Worm (Caenorhabditis elegans) whole organism, L2 larva: ENCODE measurements around the gene B0284.3.

Source experiments
- C34F6.9 ChIP-seq: fragments of 150-350 bp; optimal IDR thresholded peaks from 2 replicates; lab custom pipeline; 2014; ENCODE audit warnings: missing biosample characterization, missing genetic modification characterization
- F13H6.1 ChIP-seq: sonication (generic microtip); optimal IDR thresholded peaks from 2 replicates; lab custom pipeline; 2016; ENCODE audit warnings: missing genetic modification characterization, missing compliant biosample characterization
- alr-1 ChIP-seq: fragments of 150-350 bp; optimal IDR thresholded peaks from 2 replicates; lab custom pipeline; 2014; ENCODE audit warnings: missing biosample characterization, missing genetic modification characterization
- blmp-1 ChIP-seq: sonication (generic microtip); optimal IDR thresholded peaks from 2 replicates; lab custom pipeline; 2017; ENCODE audit warnings: missing genetic modification characterization, mild to moderate bottlenecking, missing compliant biosample characterization, antibody characterized with exemption, moderate library complexity; ENCODE audit not compliant: insufficient read depth
- ceh-16 ChIP-seq: fragments of 150-350 bp; optimal IDR thresholded peaks from 2 replicates; lab custom pipeline; 2014; ENCODE audit warnings: missing biosample characterization, missing genetic modification characterization
- ceh-82 ChIP-seq: fragments of 150-350 bp; optimal IDR thresholded peaks from 2 replicates; lab custom pipeline; 2014; ENCODE audit warnings: missing biosample characterization, missing genetic modification characterization
- egl-27 ChIP-seq: sonication (generic microtip); optimal IDR thresholded peaks from 3 replicates; lab custom pipeline; 2017; ENCODE audit warnings: missing biosample characterization, missing genetic modification reagents, missing genetic modification characterization
- elt-1 ChIP-seq: fragments of 150-350 bp; optimal IDR thresholded peaks from 2 replicates; lab custom pipeline; 2014; ENCODE audit warnings: missing biosample characterization, missing genetic modification characterization
- elt-3 ChIP-seq: sonication (generic microtip); optimal IDR thresholded peaks from 2 replicates; lab custom pipeline; 2017; ENCODE audit warnings: missing biosample characterization, missing genetic modification characterization
- fos-1 ChIP-seq: fragments of 150-350 bp; optimal IDR thresholded peaks from 2 replicates; lab custom pipeline; 2014; ENCODE audit warnings: missing biosample characterization, missing genetic modification characterization
- gmeb-1 ChIP-seq: fragments of 150-350 bp; optimal IDR thresholded peaks from 2 replicates; lab custom pipeline; 2014; ENCODE audit warnings: missing biosample characterization, missing genetic modification characterization
- lin-11 ChIP-seq: fragments of 150-350 bp; sonication (generic microtip); optimal IDR thresholded peaks from 2 replicates; lab custom pipeline; 2014; ENCODE audit warnings: missing biosample characterization, missing genetic modification characterization, inconsistent platforms, mixed read lengths
- lin-13 ChIP-seq: fragments of 150-350 bp; optimal IDR thresholded peaks from 2 replicates; lab custom pipeline; 2014; ENCODE audit warnings: missing biosample characterization, missing genetic modification reagents, missing genetic modification characterization
- lin-39 ChIP-seq: fragments of 150-350 bp; optimal IDR thresholded peaks from 2 replicates; lab custom pipeline; 2014; ENCODE audit warnings: missing biosample characterization, missing genetic modification reagents, missing genetic modification characterization
- mbf-1 ChIP-seq: sonication (generic microtip); optimal IDR thresholded peaks from 2 replicates; lab custom pipeline; 2017; ENCODE audit warnings: missing biosample characterization, missing genetic modification characterization
- nhr-10 ChIP-seq: sonication (generic microtip); optimal IDR thresholded peaks from 2 replicates; lab custom pipeline; 2017; ENCODE audit warnings: missing biosample characterization, missing genetic modification characterization
- nhr-11 ChIP-seq: fragments of 150-350 bp; optimal IDR thresholded peaks from 2 replicates; lab custom pipeline; 2014; ENCODE audit warnings: missing biosample characterization, missing genetic modification characterization
- nhr-12 ChIP-seq: fragments of 150-350 bp; optimal IDR thresholded peaks from 2 replicates; lab custom pipeline; 2014; ENCODE audit warnings: missing biosample characterization, missing genetic modification characterization
- nhr-129 ChIP-seq: fragments of 150-350 bp; optimal IDR thresholded peaks from 2 replicates; lab custom pipeline; 2014; ENCODE audit warnings: missing biosample characterization, missing genetic modification characterization
- nhr-21 ChIP-seq: fragments of 150-350 bp; optimal IDR thresholded peaks from 2 replicates; lab custom pipeline; 2014; ENCODE audit warnings: missing biosample characterization, missing genetic modification characterization
- nhr-25 ChIP-seq: fragments of 150-350 bp; sonication (generic microtip); optimal IDR thresholded peaks from 3 replicates; lab custom pipeline; 2014; ENCODE audit warnings: missing biosample characterization, missing genetic modification characterization
- nhr-6 ChIP-seq: fragments of 150-350 bp; optimal IDR thresholded peaks from 2 replicates; lab custom pipeline; 2014; ENCODE audit warnings: missing biosample characterization, missing genetic modification characterization
- peb-1 ChIP-seq: fragments of 150-350 bp; optimal IDR thresholded peaks from 2 replicates; lab custom pipeline; 2014; ENCODE audit warnings: missing biosample characterization, missing genetic modification characterization
- skn-1 ChIP-seq: sonication (generic microtip); optimal IDR thresholded peaks from 2 replicates; lab custom pipeline; 2017; ENCODE audit warnings: missing biosample characterization, missing genetic modification characterization
- sma-3 ChIP-seq: sonication (generic microtip); optimal IDR thresholded peaks from 2 replicates; lab custom pipeline; 2016; ENCODE audit warnings: missing genetic modification reagents, missing genetic modification characterization, missing compliant biosample characterization
- sma-9 ChIP-seq, 2 experiments: fragments of 150-350 bp in 1 of 2; sonication (generic microtip) in 1 of 2; optimal IDR thresholded peaks; 2 replicates each; lab custom pipeline; 2014 to 2016; ENCODE audit warnings: missing genetic modification characterization in 2 of 2, mild to moderate bottlenecking in 1 of 2, missing biosample characterization in 1 of 2, missing compliant biosample characterization in 1 of 2, missing genetic modification reagents in 1 of 2, moderate library complexity in 1 of 2
- snpc-4 ChIP-seq: fragments of 150-350 bp; optimal IDR thresholded peaks from 2 replicates; lab custom pipeline; 2014; ENCODE audit warnings: missing biosample characterization, missing genetic modification characterization
- unc-39 ChIP-seq: fragments of 150-350 bp; optimal IDR thresholded peaks from 2 replicates; lab custom pipeline; 2014; ENCODE audit warnings: missing biosample characterization, missing genetic modification characterization
- unc-55 ChIP-seq: fragments of 150-350 bp; sonication (generic microtip); optimal IDR thresholded peaks from 3 replicates; lab custom pipeline; 2014; ENCODE audit warnings: missing biosample characterization, missing genetic modification reagents, missing genetic modification characterization
- unc-62 ChIP-seq: fragments of 150-350 bp; optimal IDR thresholded peaks from 2 replicates; lab custom pipeline; 2014; ENCODE audit warnings: missing biosample characterization, missing genetic modification reagents, missing genetic modification characterization
- zag-1 ChIP-seq: fragments of 150-350 bp; optimal IDR thresholded peaks from 2 replicates; lab custom pipeline; 2014; ENCODE audit warnings: missing biosample characterization, missing genetic modification characterization
- ztf-1 ChIP-seq: fragments of 200-800 bp; sonication (Bioruptor generic); conservative IDR thresholded peaks from 2 replicates; pipeline ENCODE4 v1.3.6; 2022; ENCODE audit warnings: missing genetic modification characterization, missing compliant biosample characterization
- ztf-11 ChIP-seq: sonication (generic microtip); optimal IDR thresholded peaks from 2 replicates; lab custom pipeline; 2017; ENCODE audit warnings: missing biosample characterization, missing genetic modification characterization
- ztf-4 ChIP-seq: fragments of 150-350 bp; optimal IDR thresholded peaks from 2 replicates; lab custom pipeline; 2014; ENCODE audit warnings: missing biosample characterization, missing genetic modification characterization

The B0284.3 gene

ce11 chrIII:4397115-4397514 lies 17.5 kb upstream of the B0284.3 start, which contains the start of gene R07E5.5:
TSS of gene R07E5.5 (plus strand) at chrIII:4397415.
- TF ChIP-seq fos-1 (no peak), sma-9 (GFP tag; optimal IDR thresholded peaks at IDR 0.05; lab: Kevin White, UChicago) (no peak), sma-9 (tag; optimal IDR thresholded peaks at IDR 0.05; lab: Kevin White, UChicago) (no peak), elt-1 (tag; lab: Kevin White, UChicago) (no peak), ztf-4 (tag; lab: Kevin White, UChicago) (no peak), sma-3 (no peak), elt-3 (tag; lab: Kevin White, UChicago) (no peak), unc-62 (GFP tag; lab: Kevin White, UChicago) (no peak), alr-1 (tag; lab: Kevin White, UChicago) (no peak)

- no peak for TF ChIP-seq F13H6.1 (tag; lab: Kevin White, UChicago)
Measured at ce11 chrIII:4395857-4396256, 16.2 kb upstream of the B0284.3 start.

DNA sequence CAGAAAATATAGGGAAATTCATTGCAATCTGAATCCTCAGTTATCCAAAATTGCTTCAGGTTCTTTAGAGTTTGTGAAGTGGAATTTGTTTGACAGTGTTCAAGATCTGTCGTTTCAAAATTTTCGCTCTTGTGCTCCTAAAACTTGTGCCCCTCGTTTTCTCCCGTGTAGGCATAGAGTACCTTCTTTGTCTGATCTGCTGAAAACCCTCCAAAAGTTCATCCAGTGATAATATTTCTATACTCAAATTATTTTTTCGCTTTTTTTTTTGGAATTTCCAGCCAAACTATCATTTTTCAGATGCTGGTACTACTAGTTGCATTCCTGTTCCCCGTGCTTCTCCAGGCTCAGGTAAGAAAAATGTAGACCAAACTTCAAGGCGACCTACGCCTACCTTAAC lies 14.9 kb upstream of the B0284.3 start, which contains the start of gene R07E5.4:
R07E5.4 (plus strand) TSS at position 301 of the 400 bp plus-strand sequence.
- TF ChIP-seq ceh-82 = no peak
- no peak for TF ChIP-seq fos-1
- TF ChIP-seq C34F6.9 (tag; lab: Kevin White, UChicago) = no peak
- TF ChIP-seq F13H6.1 (tag; lab: Kevin White, UChicago) = no peak
- TF ChIP-seq nhr-12 = no peak
- TF ChIP-seq nhr-10 (tag; lab: Kevin White, UChicago) = no peak
- no peak for TF ChIP-seq skn-1
- no peak for TF ChIP-seq snpc-4
- TF ChIP-seq nhr-6 = no peak
- TF ChIP-seq sma-9 (GFP tag; optimal IDR thresholded peaks at IDR 0.05; lab: Kevin White, UChicago) = no peak
- no peak for TF ChIP-seq sma-9 (tag; optimal IDR thresholded peaks at IDR 0.05; lab: Kevin White, UChicago)
- TF ChIP-seq nhr-21 (tag; lab: Kevin White, UChicago) = no peak
- TF ChIP-seq unc-55 = no peak
- TF ChIP-seq blmp-1 (tag; lab: Kevin White, UChicago) = no peak
- TF ChIP-seq unc-39 (tag; lab: Kevin White, UChicago) = no peak
- no peak for TF ChIP-seq nhr-129
- TF ChIP-seq peb-1 (tag; lab: Kevin White, UChicago) = no peak
- no peak for TF ChIP-seq nhr-25

ce11 chrIII:4391938-4392337 lies 12.3 kb upstream of the B0284.3 start:
- TF ChIP-seq lin-11 (tag; lab: Kevin White, UChicago) (no peak), ceh-16 (peak; percentile 12)

ce11 chrIII:4391319-4391718 lies 11.7 kb upstream of the B0284.3 start:
- TF ChIP-seq blmp-1 (tag; lab: Kevin White, UChicago) (peak; percentile 66), egl-27 (tag; lab: Kevin White, UChicago) (no peak)

ce11 chrIII:4390421-4390820 lies 10.8 kb upstream of the B0284.3 start:
- no peak for TF ChIP-seq mbf-1

- TF ChIP-seq ztf-1 (GFP tag; lab: Robert Waterston, UW) (no peak), zag-1 (tag; lab: Kevin White, UChicago) (no peak), nhr-12 (no peak), C34F6.9 (tag; lab: Kevin White, UChicago) (no peak), unc-62 (GFP tag; lab: Kevin White, UChicago) (no peak), lin-13 (GFP tag; lab: Kevin White, UChicago) (no peak), sma-3 (no peak), ceh-16 (no peak), ceh-82 (no peak), skn-1 (no peak), blmp-1 (tag; lab: Kevin White, UChicago) (no peak), peb-1 (tag; lab: Kevin White, UChicago) (no peak), nhr-11 (tag; lab: Kevin White, UChicago) (no peak), ztf-11 (no peak), lin-39 (tag; lab: Kevin White, UChicago) (no peak), fos-1 (no peak), gmeb-1 (tag; lab: Kevin White, UChicago) (no peak)
Measured at ce11 chrIII:4384487-4384886, 4.9 kb upstream of the B0284.3 start, which contains the start of gene pals-28. TSS of gene pals-28 (plus strand) at chrIII:4384787.
